Fruit fly (Drosophila melanogaster): Measurements from ENCODE around the gene betaggt-I.

betaggt-I gene

DNA sequence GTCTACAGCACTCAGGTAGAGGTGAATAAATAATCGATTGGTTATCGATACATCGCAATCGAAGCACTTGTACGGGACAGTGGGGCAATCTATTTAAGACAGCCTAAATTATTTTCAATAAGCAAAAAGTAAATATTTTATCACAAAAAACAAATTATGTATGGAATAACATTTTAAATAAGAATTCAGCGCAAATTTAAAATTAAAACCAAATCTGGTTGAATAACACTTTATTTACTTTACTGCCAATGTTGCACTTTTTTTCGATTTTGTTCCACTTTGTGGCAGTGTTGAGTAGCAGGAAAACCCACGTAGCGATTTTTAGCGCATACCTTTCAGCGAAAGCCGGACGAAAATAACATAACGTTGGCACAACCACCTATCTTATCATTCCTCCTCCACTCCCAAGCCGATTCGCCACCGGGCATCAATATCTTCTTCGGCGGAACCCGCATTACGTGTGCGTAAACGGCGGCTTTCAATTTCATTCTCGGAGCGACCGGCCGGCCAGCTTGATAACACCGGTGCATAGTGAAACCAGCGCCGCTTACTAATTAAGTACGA lies 31.7 kb downstream of the betaggt-I start, which contains the start of the genes Gmd and CG3792 (continued):
- TF ChIP-seq Ets97D (GFP tag; optimal IDR thresholded peaks at IDR 0.05) (peak; percentile 87), CG7372 (GFP tag; IDR thresholded peaks at IDR 0.05) (peak; percentile 96), gsb-n (tag; optimal IDR thresholded peaks at IDR 0.05) (peak; percentile 93), CG10366 (GFP tag; IDR thresholded peaks at IDR 0.05) (peak; percentile 94), CG12942 (GFP tag; optimal IDR thresholded peaks at IDR 0.05) (peak; percentile 95), CG3838 (GFP tag; optimal IDR thresholded peaks at IDR 0.05) (peak; percentile 87), CG8944 (GFP tag; optimal IDR thresholded peaks at IDR 0.05) (peak; percentile 94), dysf (GFP tag; IDR thresholded peaks at IDR 0.05) (peak; percentile 97), Hr78 (GFP tag; optimal IDR thresholded peaks at IDR 0.05) (peak in 1 of 2 experiments; percentile 78), Deaf1 (tag; optimal IDR thresholded peaks at IDR 0.05) (no peak), sim (GFP tag; IDR thresholded peaks at IDR 0.05) (peak; percentile 94), C15 (GFP tag; IDR thresholded peaks at IDR 0.05) (peak; percentile 92), Xrp1 (GFP tag; IDR thresholded peaks at IDR 0.05) (peak; percentile 98), CG6791 (GFP tag; IDR thresholded peaks at IDR 0.05; ENCODE audit: partially characterized antibody) (peak; percentile 76), Sry-δ (GFP tag; optimal IDR thresholded peaks at IDR 0.05) (peak; percentile 77), CG31365 (tag; optimal IDR thresholded peaks at IDR 0.05) (peak; percentile 63), Eip74EF (GFP tag; optimal IDR thresholded peaks at IDR 0.05) (peak in 1 of 2 experiments; percentile 88), CG31224 (GFP tag; IDR thresholded peaks at IDR 0.05) (peak; percentile 93), CG12769 (tag; optimal IDR thresholded peaks at IDR 0.05) (no peak), grau (tag; optimal IDR thresholded peaks at IDR 0.05) (peak; percentile 95), CG2875 (GFP tag; optimal IDR thresholded peaks at IDR 0.05) (peak; percentile 88), jigr1 (GFP tag; IDR thresholded peaks at IDR 0.05) (peak; percentile 91), CG4854 (GFP tag; optimal IDR thresholded peaks at IDR 0.05) (peak; percentile 95), CG14965 (GFP tag; optimal IDR thresholded peaks at IDR 0.05; ENCODE audit: borderline replicate concordance) (peak; percentile 39), CG10321 (GFP tag; IDR thresholded peaks at IDR 0.05) (peak; percentile 81), da (GFP tag; optimal IDR thresholded peaks at IDR 0.05) (peak; percentile 69), GATAe (GFP tag; conservative IDR thresholded peaks at IDR 0.05) (peak; percentile 90), dati (GFP tag; IDR thresholded peaks at IDR 0.05) (peak; percentile 84), oc (tag; optimal IDR thresholded peaks at IDR 0.05) (peak; percentile 92), dimm (GFP tag; IDR thresholded peaks at IDR 0.05) (peak; percentile 84), Ets65A (GFP tag) (peak; percentile 99), CG7987 (GFP tag; optimal IDR thresholded peaks at IDR 0.05) (peak; percentile 83), az2 (GFP tag; optimal IDR thresholded peaks at IDR 0.05) (peak; percentile 95), CG15011 (GFP tag; optimal IDR thresholded peaks at IDR 0.05) (no peak), CG11696 (GFP tag; IDR thresholded peaks at IDR 0.05) (peak; percentile 89), disco-r (GFP tag; optimal IDR thresholded peaks at IDR 0.05) (peak; percentile 85), CG10431 (GFP tag; optimal IDR thresholded peaks at IDR 0.05) (peak; percentile 82)

DNA sequence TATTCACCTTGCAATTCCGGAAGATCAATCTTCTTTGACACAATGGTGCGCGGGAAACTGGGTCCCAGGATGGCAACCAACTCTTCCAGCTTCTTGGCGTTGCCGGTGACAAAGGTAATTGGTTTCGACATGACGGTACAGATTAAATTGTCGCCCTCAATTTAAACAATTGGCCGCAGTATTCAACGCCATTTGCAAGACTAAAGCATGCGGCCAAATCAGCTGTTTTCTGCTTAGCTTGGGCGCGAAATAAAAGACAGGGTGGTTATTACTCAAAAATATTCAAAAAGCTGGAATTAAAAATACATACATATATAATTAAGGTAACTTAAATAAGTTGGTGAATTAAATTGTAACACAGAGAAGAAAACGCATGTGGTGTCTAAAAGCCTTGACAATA lies 33.8 kb downstream of the betaggt-I start, which contains the start of gene CG8891:
Gene CG8891 (minus strand): TSS at position 242 of the 400 bp plus-strand sequence.
- TF ChIP-seq E2f2 (GFP tag; IDR thresholded peaks at IDR 0.05) (peak; percentile 88), CG11723 (GFP tag; optimal IDR thresholded peaks at IDR 0.05) (no peak), Med (GFP tag) (peak; percentile 25), CG6254 (GFP tag; optimal IDR thresholded peaks at IDR 0.05) (peak; percentile 97), Dp (GFP tag; optimal IDR thresholded peaks at IDR 0.05) (peak; percentile 77), MBD-R2 (GFP tag; IDR thresholded peaks at IDR 0.05) (peak; percentile 52), CG3281 (GFP tag; optimal IDR thresholded peaks at IDR 0.05) (peak; percentile 83), CG4730 (GFP tag; IDR thresholded peaks at IDR 0.05) (no peak), CG18011 (GFP tag; optimal IDR thresholded peaks at IDR 0.05) (peak; percentile 17), crp (GFP tag; optimal IDR thresholded peaks at IDR 0.05) (peak in 1 of 2 experiments; percentile 83), CG7786 (GFP tag; optimal IDR thresholded peaks at IDR 0.05) (no peak), CG18476 (GFP tag; optimal IDR thresholded peaks at IDR 0.05) (no peak), pzg (GFP tag; optimal IDR thresholded peaks at IDR 0.05) (peak; percentile 8), CG13287 (GFP tag; IDR thresholded peaks at IDR 0.05; ENCODE audit: partially characterized antibody) (peak; percentile 16; the same call in 1 of the 2 replicates), chinmo (GFP tag; IDR thresholded peaks at IDR 0.05; ENCODE audit: partially characterized antibody) (0 out of 4 replicates have a peak, but pooled peaks have one; percentile 64)

Measured in whole organism, embryonic.